Fruit fly (Drosophila melanogaster): ENCODE measurements around the gene Gat.

DNA sequence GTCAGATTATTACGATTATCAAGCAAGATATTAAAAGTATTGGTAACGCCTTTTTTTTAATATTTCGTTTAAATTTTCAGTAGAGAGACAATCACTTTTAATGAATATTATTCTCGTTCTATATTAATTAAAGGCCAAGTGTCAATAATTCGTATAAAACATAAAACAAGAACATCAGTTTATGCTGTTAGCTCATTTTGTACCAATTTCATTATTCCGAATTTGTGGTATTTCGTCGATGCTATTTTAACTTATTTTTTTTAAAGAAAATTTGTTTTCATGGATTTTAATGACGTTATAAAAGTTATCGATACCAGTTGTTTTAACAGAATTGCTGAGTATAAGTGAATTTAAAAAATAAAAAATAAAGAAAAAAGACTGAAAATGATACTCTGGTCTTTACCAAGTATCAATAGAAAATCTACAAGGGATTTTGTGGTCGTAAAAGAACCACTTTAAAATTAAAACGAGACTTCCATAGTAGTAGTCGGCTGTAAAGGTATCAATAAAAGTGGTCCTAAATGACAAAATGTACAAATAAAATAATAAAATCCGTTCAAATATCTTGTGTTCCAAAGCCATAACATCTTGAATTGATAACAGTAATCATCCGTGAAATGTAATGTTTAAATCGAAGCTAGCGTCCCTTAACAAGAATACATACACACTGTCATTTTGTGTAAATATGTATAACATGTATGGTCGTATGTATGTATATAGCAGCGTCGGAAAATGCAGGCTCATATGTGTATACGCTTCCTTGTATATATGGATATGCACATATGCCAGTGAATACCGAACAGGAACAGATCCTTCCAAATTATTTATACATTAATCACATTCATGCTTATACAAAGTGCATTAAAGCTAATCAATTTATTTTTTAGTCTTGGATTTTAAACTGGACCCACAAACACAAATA, 18.8 kb upstream of the Gat start, which contains the start of gene Eph:
- TF ChIP-seq jim (GFP tag; optimal IDR thresholded peaks at IDR 0.05) (no peak), Dif (GFP tag; optimal IDR thresholded peaks at IDR 0.05; ENCODE audit: partially characterized antibody) (no peak), Hr83 (GFP tag; optimal IDR thresholded peaks at IDR 0.05; ENCODE audit: poor library complexity, severe bottlenecking) (no peak), CG32264 (GFP tag; optimal IDR thresholded peaks at IDR 0.05) (no peak), h (GFP tag; optimal IDR thresholded peaks at IDR 0.05) (no peak)

Data from whole organism, wandering third instar larva.